Worm (Caenorhabditis elegans): ENCODE data around the gene acc-3.

The acc-3 gene

ce11 chrX:4727388-4727787 is at the start of gene acc-3:
acc-3 (minus strand) TSS chrX:4727488.
- no peak for TF ChIP-seq hlh-15 (tag; optimal IDR thresholded peaks at IDR 0.05)
- no peak for TF ChIP-seq ttx-3 (tag; optimal IDR thresholded peaks at IDR 0.05)
- TF ChIP-seq unc-3 (GFP tag; conservative IDR thresholded peaks at IDR 0.05) = no peak
- no peak for TF ChIP-seq unc-3 (tag; optimal IDR thresholded peaks at IDR 0.05)
- no peak for TF ChIP-seq F13H6.1 (tag; optimal IDR thresholded peaks at IDR 0.05)
- TF ChIP-seq ceh-9 (tag; optimal IDR thresholded peaks at IDR 0.05) = no peak
- TF ChIP-seq ztf-16 (tag; optimal IDR thresholded peaks at IDR 0.05) = no peak
- TF ChIP-seq elt-2 (tag; optimal IDR thresholded peaks at IDR 0.05) = no peak
- no peak for TF ChIP-seq unc-86 (tag; optimal IDR thresholded peaks at IDR 0.05)
- TF ChIP-seq npax-4 (tag; optimal IDR thresholded peaks at IDR 0.05) = no peak
- no peak for TF ChIP-seq sox-2 (GFP tag; IDR thresholded peaks at IDR 0.05)
- no peak for TF ChIP-seq dmd-4 (tag; optimal IDR thresholded peaks at IDR 0.05; ENCODE audit: borderline replicate concordance)
- TF ChIP-seq T23F11.4 (GFP tag; optimal IDR thresholded peaks at IDR 0.05) = no peak
- no peak for TF ChIP-seq ref-2 (tag; optimal IDR thresholded peaks at IDR 0.05)
- TF ChIP-seq ceh-14 (tag; optimal IDR thresholded peaks at IDR 0.05) = no peak
- TF ChIP-seq lim-6 (tag; optimal IDR thresholded peaks at IDR 0.05) = no peak
- TF ChIP-seq odd-2 (tag; optimal IDR thresholded peaks at IDR 0.05) = no peak
- TF ChIP-seq ceh-31 (tag; optimal IDR thresholded peaks at IDR 0.05) = no peak
- no peak for TF ChIP-seq tbx-2 (tag; optimal IDR thresholded peaks at IDR 0.05)

DNA sequence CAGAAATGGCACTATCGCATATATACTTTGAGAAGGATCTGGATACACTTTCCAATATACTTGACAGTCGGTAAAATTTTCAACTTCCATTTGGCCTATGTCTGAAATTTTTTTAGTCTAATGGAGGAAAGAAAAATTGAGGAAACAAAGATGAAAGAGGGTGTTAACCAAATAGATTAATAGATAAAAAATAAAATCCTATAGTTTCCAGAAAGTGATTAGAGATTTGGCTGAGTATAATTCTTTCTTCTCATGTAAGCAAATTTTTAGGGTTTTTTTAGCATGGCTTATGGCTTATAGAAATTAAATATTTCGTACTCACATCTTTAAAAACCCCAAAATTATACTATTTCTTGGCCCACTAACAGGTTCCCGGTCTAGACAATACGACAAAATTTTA is 42.6 kb upstream of the acc-3 start, which contains the start of gene npr-1:
Gene npr-1, minus strand, starts transcription at position 101 of the 400 bp plus-strand sequence.
- TF ChIP-seq ttx-3 (tag; optimal IDR thresholded peaks at IDR 0.05) (no peak), elt-4 (tag; optimal IDR thresholded peaks at IDR 0.05) (no peak), ets-4 (tag; optimal IDR thresholded peaks at IDR 0.05) (no peak), C08G9.2 (tag; optimal IDR thresholded peaks at IDR 0.05) (no peak), hlh-6 (tag; optimal IDR thresholded peaks at IDR 0.05) (no peak), K09A11.1 (tag; optimal IDR thresholded peaks at IDR 0.05; ENCODE audit: insufficient read depth) (no peak), T23F11.4 (GFP tag; optimal IDR thresholded peaks at IDR 0.05) (no peak), che-1 (tag; optimal IDR thresholded peaks at IDR 0.05) (no peak), nhr-232 (tag; optimal IDR thresholded peaks at IDR 0.05) (no peak), pha-2 (tag; optimal IDR thresholded peaks at IDR 0.05) (no peak), hlh-15 (tag; optimal IDR thresholded peaks at IDR 0.05) (no peak), dmd-4 (tag; optimal IDR thresholded peaks at IDR 0.05; ENCODE audit: borderline replicate concordance) (no peak), ceh-30 (tag; optimal IDR thresholded peaks at IDR 0.05) (no peak), pat-9 (tag; optimal IDR thresholded peaks at IDR 0.05) (no peak)

DNA sequence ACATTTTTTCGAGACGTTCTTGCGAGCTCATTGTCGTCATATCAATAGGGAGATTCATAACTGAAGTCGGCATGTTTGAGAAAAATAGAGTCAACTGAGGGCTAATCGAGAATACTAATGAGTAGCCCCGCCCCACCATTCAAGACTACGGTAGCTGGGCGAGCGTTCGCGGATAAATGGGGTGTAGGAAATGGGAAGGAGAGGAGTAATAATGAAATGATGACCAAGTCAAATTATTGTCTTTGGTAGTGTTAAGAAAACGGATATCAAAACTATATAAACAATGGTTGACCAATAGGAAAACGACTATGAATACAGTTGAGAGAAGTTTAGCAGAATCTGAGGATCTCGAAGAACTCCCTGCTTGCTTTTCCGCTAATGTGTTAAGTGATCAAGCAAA is 34.3 kb upstream of the acc-3 start, which contains the start of gene mls-2:
Gene mls-2, minus strand, starts transcription at position 101 of the 400 bp plus-strand sequence.
- TF ChIP-seq K02D7.2 (tag; optimal IDR thresholded peaks at IDR 0.05) = no peak
- TF ChIP-seq hlh-13 (GFP tag; optimal IDR thresholded peaks at IDR 0.05) = no peak
- no peak for TF ChIP-seq rnt-1 (tag; optimal IDR thresholded peaks at IDR 0.05)
- no peak for TF ChIP-seq ets-4 (tag; optimal IDR thresholded peaks at IDR 0.05)
- TF ChIP-seq ceh-45 (GFP tag; IDR thresholded peaks at IDR 0.05) = no peak
- no peak for TF ChIP-seq hlh-8 (tag; optimal IDR thresholded peaks at IDR 0.05)
- no peak for TF ChIP-seq ceh-6 (GFP tag; optimal IDR thresholded peaks at IDR 0.05)
- no peak for TF ChIP-seq hlh-6 (tag; optimal IDR thresholded peaks at IDR 0.05)

DNA sequence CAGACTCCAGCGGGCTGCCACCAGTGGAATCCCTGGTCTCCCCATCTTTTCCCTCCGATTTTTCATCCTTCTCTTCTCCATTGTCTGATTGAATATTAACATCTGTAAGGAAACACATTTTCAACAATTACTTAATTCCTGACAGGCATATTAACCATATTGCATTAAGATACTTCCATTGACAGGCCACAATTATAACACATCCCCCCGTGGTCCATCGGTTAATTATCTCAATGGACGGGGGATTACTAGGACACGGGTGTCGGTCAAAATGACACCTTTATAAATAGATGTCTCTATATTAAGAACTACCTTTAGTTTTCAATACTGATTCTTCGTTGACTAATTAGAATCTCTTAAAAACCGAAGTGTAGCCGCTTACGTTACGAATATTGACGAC is 32.4 kb upstream of the acc-3 start:
- no peak for TF ChIP-seq mec-3 (tag; optimal IDR thresholded peaks at IDR 0.05; ENCODE audit: borderline replicate concordance)
- TF ChIP-seq ceh-31 (tag; optimal IDR thresholded peaks at IDR 0.05) = peak; percentile 48
- TF ChIP-seq ref-2 (tag; optimal IDR thresholded peaks at IDR 0.05) = peak; percentile 15

- TF ChIP-seq tbx-7 (tag; optimal IDR thresholded peaks at IDR 0.05) (no peak), elt-2 (tag; optimal IDR thresholded peaks at IDR 0.05) (no peak), ceh-31 (tag; optimal IDR thresholded peaks at IDR 0.05) (no peak), ref-2 (tag; optimal IDR thresholded peaks at IDR 0.05) (no peak)
Measured at ce11 chrX:4754725-4755124, 27.4 kb upstream of the acc-3 start, which contains the start of gene C39E6.2. C39E6.2 (minus strand) TSS chrX:4755118.

Data from whole organism, late embryonic.